Worm (Caenorhabditis elegans): ENCODE data around the gene srj-55.

The srj-55 gene

DNA sequence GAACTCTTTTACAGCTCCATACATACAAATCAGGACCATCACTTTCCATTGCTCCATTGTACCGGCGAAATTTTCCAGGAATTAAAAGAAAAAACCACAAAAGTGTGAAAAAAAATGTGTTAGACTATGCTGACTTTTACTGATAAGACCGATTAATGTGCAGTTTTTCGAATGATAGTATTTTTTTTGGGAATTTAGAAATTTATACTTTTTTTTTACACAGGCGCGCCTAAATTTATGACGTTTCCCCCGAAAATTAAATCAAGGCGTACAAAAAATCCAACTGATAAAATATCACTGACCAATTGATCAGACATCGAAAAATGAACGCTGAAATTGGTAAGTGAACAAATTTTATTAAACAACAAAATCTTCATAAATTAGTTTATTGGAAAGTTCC, 17.7 kb upstream of the srj-55 start, which contains the start of gene folt-2:
folt-2 (minus strand) TSS at position 179 of the 400 bp plus-strand sequence.
- TF ChIP-seq tbx-8 (GFP tag; optimal IDR thresholded peaks at IDR 0.05), result no peak
- no peak for TF ChIP-seq ceh-39 (tag; optimal IDR thresholded peaks at IDR 0.05)
- TF ChIP-seq mep-1 (tag; optimal IDR thresholded peaks at IDR 0.05), result no peak
- no peak for TF ChIP-seq nhr-237 (tag; optimal IDR thresholded peaks at IDR 0.05)
- TF ChIP-seq nhr-12 (tag; optimal IDR thresholded peaks at IDR 0.05), result no peak
- no peak for TF ChIP-seq flh-1 (GFP tag; optimal IDR thresholded peaks at IDR 0.05)
- TF ChIP-seq ztf-11 (tag; optimal IDR thresholded peaks at IDR 0.05), result no peak
- no peak for TF ChIP-seq blmp-1 (tag; optimal IDR thresholded peaks at IDR 0.05)
- TF ChIP-seq ceh-43 (GFP tag; optimal IDR thresholded peaks at IDR 0.05), result no peak
- no peak for TF ChIP-seq ces-1 (GFP tag; optimal IDR thresholded peaks at IDR 0.05)

DNA sequence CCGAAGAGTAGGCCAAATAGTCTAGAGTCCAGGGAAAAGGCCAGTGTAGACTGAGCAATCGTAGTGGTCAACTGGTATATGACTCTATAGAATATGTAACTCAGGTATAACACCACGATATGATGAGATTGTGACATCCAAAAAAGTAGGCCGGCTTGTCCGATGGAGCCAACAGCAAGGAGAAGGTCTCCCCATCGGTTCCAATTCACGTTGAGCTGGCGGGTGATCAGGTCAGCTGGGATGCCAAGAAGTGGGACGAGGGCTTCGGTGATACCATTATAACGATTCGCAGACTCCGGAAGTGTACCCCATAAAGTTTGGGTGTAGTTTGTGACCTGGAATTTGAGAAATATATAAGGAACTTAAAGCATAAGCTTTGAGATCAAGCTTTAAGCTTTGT, 15.2 kb upstream of the srj-55 start:
- TF ChIP-seq unc-62 (GFP tag; optimal IDR thresholded peaks at IDR 0.05), result no peak
- TF ChIP-seq nhr-2 (tag; optimal IDR thresholded peaks at IDR 0.05), result no peak
- TF ChIP-seq mls-2 (tag; optimal IDR thresholded peaks at IDR 0.05), result no peak
- no peak for TF ChIP-seq nhr-12 (tag; optimal IDR thresholded peaks at IDR 0.05)
- no peak for TF ChIP-seq mab-5 (tag; optimal IDR thresholded peaks at IDR 0.05)
- TF ChIP-seq lsy-2 (tag; optimal IDR thresholded peaks at IDR 0.05), result no peak
- TF ChIP-seq ceh-43 (GFP tag; optimal IDR thresholded peaks at IDR 0.05), result no peak
- TF ChIP-seq ces-1 (GFP tag; optimal IDR thresholded peaks at IDR 0.05), result no peak
- no peak for TF ChIP-seq ceh-39 (tag; optimal IDR thresholded peaks at IDR 0.05)
- TF ChIP-seq cnd-1 (tag; optimal IDR thresholded peaks at IDR 0.05), result no peak
- no peak for TF ChIP-seq ceh-83 (GFP tag; optimal IDR thresholded peaks at IDR 0.05)
- no peak for TF ChIP-seq ham-2 (GFP tag; optimal IDR thresholded peaks at IDR 0.05)
- TF ChIP-seq lin-32 (GFP tag; optimal IDR thresholded peaks at IDR 0.05), result no peak
- no peak for TF ChIP-seq flh-1 (GFP tag; optimal IDR thresholded peaks at IDR 0.05)

DNA sequence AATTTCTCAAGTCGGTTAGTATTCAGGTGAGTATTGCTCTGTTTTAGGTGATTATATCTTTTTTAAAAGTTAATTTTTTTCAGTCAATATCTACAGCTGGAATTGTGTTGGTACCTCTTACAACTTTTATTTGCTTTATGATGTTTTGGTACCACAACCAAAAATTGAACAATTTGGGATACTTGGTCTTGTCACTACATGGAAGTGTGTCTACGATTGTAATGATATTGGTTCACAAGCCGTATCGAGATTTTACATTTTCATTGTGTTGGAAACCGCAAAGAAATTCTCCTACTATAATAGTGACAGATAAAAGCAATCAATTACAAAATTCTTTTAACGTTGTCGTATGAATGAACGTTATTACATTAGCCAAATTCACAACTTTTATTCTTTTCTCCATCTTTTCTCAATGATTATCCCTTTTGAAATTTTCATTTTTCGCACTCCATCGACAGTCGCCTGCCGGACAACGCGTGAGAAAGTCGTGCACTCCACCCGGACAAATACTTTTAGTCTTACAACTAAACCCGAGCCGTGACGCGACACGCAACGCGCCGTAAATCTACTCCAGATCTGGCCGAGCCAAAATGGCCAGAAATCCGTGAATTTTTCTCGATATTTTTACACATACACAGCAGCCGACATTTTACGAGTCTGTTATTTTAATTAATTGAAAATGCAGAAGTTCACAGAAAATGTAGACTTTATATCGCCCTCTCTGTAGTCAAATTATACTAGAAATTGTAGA, 14.2 kb upstream of the srj-55 start:
- TF ChIP-seq elt-1 (tag; optimal IDR thresholded peaks at IDR 0.05; ENCODE audit: borderline replicate concordance, insufficient read depth), result no peak
- TF ChIP-seq M03D4.4 (tag; optimal IDR thresholded peaks at IDR 0.05), result no peak
- no peak for TF ChIP-seq lsy-2 (tag; optimal IDR thresholded peaks at IDR 0.05)
- no peak for TF ChIP-seq blmp-1 (tag; optimal IDR thresholded peaks at IDR 0.05)
- no peak for TF ChIP-seq ham-2 (GFP tag; optimal IDR thresholded peaks at IDR 0.05)
- no peak for TF ChIP-seq sem-2 (GFP tag; optimal IDR thresholded peaks at IDR 0.05)
- no peak for TF ChIP-seq ztf-11 (tag; optimal IDR thresholded peaks at IDR 0.05)
- no peak for TF ChIP-seq nhr-76 (tag; optimal IDR thresholded peaks at IDR 0.05)

DNA sequence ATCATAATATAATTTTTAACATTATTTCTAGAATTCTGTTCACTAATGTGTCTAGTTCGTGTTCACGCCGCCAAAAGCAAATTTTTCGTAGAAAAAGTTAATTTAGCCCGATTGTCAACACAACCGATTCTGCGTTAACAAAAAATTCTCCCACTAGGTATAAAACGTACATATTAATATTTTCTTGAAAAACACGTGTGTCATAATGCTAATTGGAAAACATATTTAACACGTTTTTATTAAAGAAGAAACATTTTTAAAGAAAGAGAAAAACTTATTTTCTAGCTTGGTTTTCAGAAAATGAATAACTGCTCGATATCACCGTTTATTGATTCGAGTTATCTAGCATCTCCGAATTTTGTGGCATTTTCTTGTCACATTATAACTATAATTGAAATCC, 12.4 kb upstream of the srj-55 start, which contains the start of gene srh-243:
srh-243 (plus strand) TSS at position 301 of the 400 bp plus-strand sequence.
- TF ChIP-seq drap-1 (GFP tag; optimal IDR thresholded peaks at IDR 0.05), result no peak
- TF ChIP-seq lin-32 (GFP tag; optimal IDR thresholded peaks at IDR 0.05), result no peak
- TF ChIP-seq zip-8 (tag; optimal IDR thresholded peaks at IDR 0.05), result no peak
- TF ChIP-seq mab-5 (tag; optimal IDR thresholded peaks at IDR 0.05), result no peak

DNA sequence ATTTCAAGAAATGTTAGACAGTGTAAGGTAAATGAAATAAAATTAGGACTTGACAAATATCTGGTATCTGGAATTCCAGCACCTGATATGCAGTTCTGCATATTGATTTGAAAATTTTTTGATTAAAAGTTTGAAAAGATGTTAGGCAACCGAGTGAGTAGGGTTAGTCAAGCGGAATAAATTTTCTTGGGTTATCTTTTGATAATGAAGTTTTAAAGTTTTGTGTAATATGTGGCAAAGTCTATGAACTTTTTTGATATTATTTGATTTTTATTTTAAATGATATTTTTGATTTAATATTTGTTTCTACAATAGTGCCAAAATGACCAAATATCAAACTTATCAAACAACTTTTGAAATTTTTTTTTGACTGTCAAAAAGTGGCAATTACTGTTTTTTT, 11.8 kb upstream of the srj-55 start, which contains the start of gene srh-241:
srh-241 (minus strand) TSS at position 101 of the 400 bp plus-strand sequence.
- TF ChIP-seq nhr-2 (tag; optimal IDR thresholded peaks at IDR 0.05) (no peak), elt-3 (tag; optimal IDR thresholded peaks at IDR 0.05) (no peak), ces-1 (GFP tag; optimal IDR thresholded peaks at IDR 0.05) (no peak), elt-1 (tag; optimal IDR thresholded peaks at IDR 0.05; ENCODE audit: borderline replicate concordance, insufficient read depth) (no peak), nhr-12 (tag; optimal IDR thresholded peaks at IDR 0.05) (no peak), flh-1 (GFP tag; optimal IDR thresholded peaks at IDR 0.05) (no peak), ham-2 (GFP tag; optimal IDR thresholded peaks at IDR 0.05) (no peak), unc-62 (GFP tag; optimal IDR thresholded peaks at IDR 0.05) (no peak), lsy-2 (tag; optimal IDR thresholded peaks at IDR 0.05) (no peak), nhr-237 (tag; optimal IDR thresholded peaks at IDR 0.05) (no peak), ceh-39 (tag; optimal IDR thresholded peaks at IDR 0.05) (no peak), blmp-1 (tag; optimal IDR thresholded peaks at IDR 0.05) (no peak), unc-120 (tag; optimal IDR thresholded peaks at IDR 0.05; ENCODE audit: poor library complexity, severe bottlenecking) (no peak), ceh-43 (GFP tag; optimal IDR thresholded peaks at IDR 0.05) (no peak), lin-13 (tag; optimal IDR thresholded peaks at IDR 0.05) (no peak)
